Worm (Caenorhabditis elegans): Measurements from ENCODE around the gene C17H12.3.

Gene C17H12.3

ce11 chrIV:6839091-6839522, 43.7 kb upstream of the C17H12.3 start:
- TF ChIP-seq snpc-4 (tag; optimal IDR thresholded peaks at IDR 0.05) = no peak
- TF ChIP-seq zag-1 (tag; optimal IDR thresholded peaks at IDR 0.05) = no peak
- no peak for TF ChIP-seq nhr-10 (tag; optimal IDR thresholded peaks at IDR 0.05)
- TF ChIP-seq spr-1 (tag; optimal IDR thresholded peaks at IDR 0.05) = peak; percentile 40
- TF ChIP-seq F44E2.7 (GFP tag; IDR thresholded peaks at IDR 0.05) = no peak
- no peak for TF ChIP-seq daf-8 (GFP tag; IDR thresholded peaks at IDR 0.05)
- no peak for TF ChIP-seq ceh-82 (tag; optimal IDR thresholded peaks at IDR 0.05)
- TF ChIP-seq fkh-10 (GFP tag; optimal IDR thresholded peaks at IDR 0.05) = peak; percentile 33
- TF ChIP-seq F26F4.8 (GFP tag; conservative IDR thresholded peaks at IDR 0.05) = no peak
- TF ChIP-seq madf-9 (GFP tag; conservative IDR thresholded peaks at IDR 0.05) = no peak
- no peak for TF ChIP-seq ceh-44 (GFP tag; IDR thresholded peaks at IDR 0.05)
- TF ChIP-seq mdt-29 (GFP tag; IDR thresholded peaks at IDR 0.05) = no peak
- peak; percentile 94 for TF ChIP-seq dmd-6 (GFP tag; IDR thresholded peaks at IDR 0.05)
- TF ChIP-seq nhr-77 (tag; optimal IDR thresholded peaks at IDR 0.05) = peak; percentile 52
- no peak for TF ChIP-seq zip-11 (GFP tag; IDR thresholded peaks at IDR 0.05)
- TF ChIP-seq zfp-3 (GFP tag; conservative IDR thresholded peaks at IDR 0.05) = no peak
- no peak for TF ChIP-seq dmd-8 (GFP tag; IDR thresholded peaks at IDR 0.05)
- peak; percentile 75 for TF ChIP-seq nhr-6 (tag; optimal IDR thresholded peaks at IDR 0.05)
- TF ChIP-seq vab-7 (GFP tag; IDR thresholded peaks at IDR 0.05) = peak; percentile 27; the same call in 1 of the 2 replicates
- peak; percentile 48 to 80 for TF ChIP-seq lsy-2 (tag; optimal IDR thresholded peaks at IDR 0.05)
- TF ChIP-seq lin-29 (GFP tag; IDR thresholded peaks at IDR 0.05) = no peak
- no peak for TF ChIP-seq set-16 (GFP tag; IDR thresholded peaks at IDR 0.05)
- peak; percentile 80 for TF ChIP-seq hlh-30 (tag; optimal IDR thresholded peaks at IDR 0.05; ENCODE audit: insufficient read depth)
- peak; percentile 28 for TF ChIP-seq dpl-1 (GFP tag; optimal IDR thresholded peaks at IDR 0.05)
- peak; percentile 82 for TF ChIP-seq rbr-2 (tag; optimal IDR thresholded peaks at IDR 0.05)
- TF ChIP-seq hif-1 (tag; optimal IDR thresholded peaks at IDR 0.05) = peak in 1 of 2 experiments; percentile 93
- no peak for TF ChIP-seq nhr-111 (GFP tag; optimal IDR thresholded peaks at IDR 0.05)
- no peak for TF ChIP-seq ZK546.5 (tag; optimal IDR thresholded peaks at IDR 0.05)
- no peak for TF ChIP-seq nhr-25 (tag; optimal IDR thresholded peaks at IDR 0.05; ENCODE audit: borderline replicate concordance, insufficient read depth)
- TF ChIP-seq mep-1 (tag; optimal IDR thresholded peaks at IDR 0.05) = peak; percentile 86
- peak; percentile 70; the same call in 1 of the 2 replicates for TF ChIP-seq saeg-2 (GFP tag; IDR thresholded peaks at IDR 0.05)
- no peak for TF ChIP-seq zfp-2 (tag; optimal IDR thresholded peaks at IDR 0.05)
- TF ChIP-seq aha-1 (tag) = peak; percentile 97
- TF ChIP-seq attf-4 (tag; optimal IDR thresholded peaks at IDR 0.05) = no peak
- no peak for TF ChIP-seq mxl-3 (GFP tag; optimal IDR thresholded peaks at IDR 0.05)
- TF ChIP-seq daf-16 (GFP tag; optimal IDR thresholded peaks at IDR 0.05) = peak in 1 of 2 experiments; percentile 54
- peak; percentile 83 for TF ChIP-seq daf-16 (tag; optimal IDR thresholded peaks at IDR 0.05)
- TF ChIP-seq madf-5 (GFP tag; IDR thresholded peaks at IDR 0.05) = no peak
- no peak for TF ChIP-seq lin-13 (GFP tag; optimal IDR thresholded peaks at IDR 0.05)
- peak; percentile 55 for TF ChIP-seq T20F7.1 (GFP tag; optimal IDR thresholded peaks at IDR 0.05)
- TF ChIP-seq ceh-20 (GFP tag; IDR thresholded peaks at IDR 0.05) = peak; percentile 79
- peak; percentile 54 for TF ChIP-seq pha-4 (GFP tag; IDR thresholded peaks at IDR 0.05)
- TF ChIP-seq pha-4 (tag; optimal IDR thresholded peaks at IDR 0.05) = peak; percentile 89
- TF ChIP-seq D1046.2 (GFP tag; IDR thresholded peaks at IDR 0.05) = no peak
- no peak for TF ChIP-seq jun-1 (tag; optimal IDR thresholded peaks at IDR 0.05)
- no peak for TF ChIP-seq tag-97 (GFP tag; IDR thresholded peaks at IDR 0.05)
- no peak for TF ChIP-seq mxl-2 (GFP tag; conservative IDR thresholded peaks at IDR 0.05)
- peak; percentile 88 for TF ChIP-seq nhr-48 (tag; optimal IDR thresholded peaks at IDR 0.05)
- peak; percentile 49 for TF ChIP-seq gei-8 (GFP tag; optimal IDR thresholded peaks at IDR 0.05)
- no peak for TF ChIP-seq ztf-7 (tag; optimal IDR thresholded peaks at IDR 0.05)
- TF ChIP-seq pqm-1 (tag; optimal IDR thresholded peaks at IDR 0.05) = peak; percentile 46
- peak; percentile 93 for TF ChIP-seq dve-1 (tag; optimal IDR thresholded peaks at IDR 0.05; ENCODE audit: insufficient read depth)
